Fruit fly (Drosophila melanogaster): ENCODE measurements around the gene GluRIIC.

Gene GluRIIC

dm6 chr2L:867899-868605, 45.8 kb upstream of the GluRIIC start, which contains the start of gene aru (continued):
- TF ChIP-seq Rfx (GFP tag; IDR thresholded peaks at IDR 0.05) (peak; percentile 29; the same call in 1 of the 2 replicates), ab (GFP tag; optimal IDR thresholded peaks at IDR 0.05) (no peak), CG9797 (GFP tag; optimal IDR thresholded peaks at IDR 0.05) (no peak), vvl (GFP tag; IDR thresholded peaks at IDR 0.05) (peak; percentile 70; the same call in 1 of the 2 replicates), CG18599 (GFP tag; optimal IDR thresholded peaks at IDR 0.05) (peak; percentile 17), CG5180 (GFP tag; optimal IDR thresholded peaks at IDR 0.05) (peak; percentile 26), Trl (optimal IDR thresholded peaks at IDR 0.05) (peak; percentile 76 to 82), Trl (GFP tag; optimal IDR thresholded peaks at IDR 0.05) (no peak), Oli (tag; optimal IDR thresholded peaks at IDR 0.05) (peak; percentile 11), row (GFP tag; IDR thresholded peaks at IDR 0.05) (peak; percentile 68), bbx (GFP tag; IDR thresholded peaks at IDR 0.05; ENCODE audit: partially characterized antibody) (0 out of 2 replicates have a peak, but pooled peaks have one; percentile 16), CG12219 (GFP tag; optimal IDR thresholded peaks at IDR 0.05) (peak; percentile 32), B-H2 (GFP tag; optimal IDR thresholded peaks at IDR 0.05) (peak; percentile 14), fd102C (GFP tag; optimal IDR thresholded peaks at IDR 0.05) (peak; percentile 37), CG2120 (GFP tag; optimal IDR thresholded peaks at IDR 0.05) (no peak), CG5245 (GFP tag; optimal IDR thresholded peaks at IDR 0.05) (peak; percentile 2), unc-4 (GFP tag; IDR thresholded peaks at IDR 0.05; ENCODE audit: partially characterized antibody) (0 out of 2 replicates have a peak, but pooled peaks have one; percentile 13), ato (GFP tag; IDR thresholded peaks at IDR 0.05; ENCODE audit: partially characterized antibody) (peak; percentile 13; the same call in 1 of the 2 replicates), ken (GFP tag; IDR thresholded peaks at IDR 0.05) (0 out of 3 replicates have a peak, but pooled peaks have one; percentile 5), CG3407 (GFP tag; optimal IDR thresholded peaks at IDR 0.05) (peak; percentile 25), chinmo (GFP tag; IDR thresholded peaks at IDR 0.05; ENCODE audit: partially characterized antibody) (0 out of 4 replicates have a peak, but pooled peaks have one; percentile 60), pzg (GFP tag; optimal IDR thresholded peaks at IDR 0.05) (no peak), D (optimal IDR thresholded peaks at IDR 0.05) (no peak), D (GFP tag; optimal IDR thresholded peaks at IDR 0.05) (peak; percentile 29), gsb-n (tag; optimal IDR thresholded peaks at IDR 0.05) (peak; percentile 1), otp (GFP tag; IDR thresholded peaks at IDR 0.05) (0 out of 3 replicates have a peak, but pooled peaks have one; percentile 16), CG10959 (GFP tag; IDR thresholded peaks at IDR 0.05) (no peak), CG17361 (GFP tag; IDR thresholded peaks at IDR 0.05) (peak; percentile 44; the same call in 1 of the 3 replicates), CG17568 (GFP tag; optimal IDR thresholded peaks at IDR 0.05) (peak; percentile 67), HmgD (GFP tag; optimal IDR thresholded peaks at IDR 0.05) (peak; percentile 22), nom (GFP tag; optimal IDR thresholded peaks at IDR 0.05) (peak; percentile 64), Hr3 (GFP tag; optimal IDR thresholded peaks at IDR 0.05) (no peak), dysf (GFP tag; IDR thresholded peaks at IDR 0.05) (peak; percentile 12; the same call in 1 of the 3 replicates), emc (GFP tag; optimal IDR thresholded peaks at IDR 0.05) (no peak), Pdp1 (GFP tag; optimal IDR thresholded peaks at IDR 0.05) (peak in 1 of 2 experiments; percentile 23), h (optimal IDR thresholded peaks at IDR 0.05) (no peak), CG11456 (GFP tag; IDR thresholded peaks at IDR 0.05) (no peak), gfzf (GFP tag; optimal IDR thresholded peaks at IDR 0.05) (no peak), knrl (GFP tag; IDR thresholded peaks at IDR 0.05; ENCODE audit: partially characterized antibody) (no peak), CG34376 (GFP tag; optimal IDR thresholded peaks at IDR 0.05) (peak; percentile 37), CG1832 (GFP tag; optimal IDR thresholded peaks at IDR 0.05) (peak; percentile 61), Bteb2 (GFP tag; optimal IDR thresholded peaks at IDR 0.05) (no peak), CG33213 (GFP tag; optimal IDR thresholded peaks at IDR 0.05) (peak; percentile 17), CG9727 (GFP tag; optimal IDR thresholded peaks at IDR 0.05) (peak; percentile 14), Adf1 (GFP tag; IDR thresholded peaks at IDR 0.05) (no peak), Jarid2 (GFP tag; optimal IDR thresholded peaks at IDR 0.05) (peak; percentile 68), yki (optimal IDR thresholded peaks at IDR 0.05) (no peak), gcm (GFP tag; optimal IDR thresholded peaks at IDR 0.05) (peak; percentile 50), dmrt11E (tag; optimal IDR thresholded peaks at IDR 0.05) (peak; percentile 36)
